Worm (Caenorhabditis elegans) whole organism, L1 larva: ENCODE measurements around the gene B0280.2.
A peak's percentile ranks its signal among the peaks of the same experiment; 100 is the strongest.

Experiments
- C04F5.9 ChIP-seq: sonication (generic microtip); optimal IDR thresholded peaks from 2 replicates; lab custom pipeline; 2016; ENCODE audit warnings: missing genetic modification characterization, missing compliant biosample characterization
- C34B4.2 ChIP-seq: sonication (generic microtip); optimal IDR thresholded peaks from 2 replicates; lab custom pipeline; 2017; ENCODE audit warnings: mild to moderate bottlenecking, missing genetic modification characterization, missing compliant biosample characterization
- F16B12.6 ChIP-seq: fragments of 150-350 bp; optimal IDR thresholded peaks from 2 replicates; lab custom pipeline; 2014; ENCODE audit warnings: missing biosample characterization, missing genetic modification characterization
- Y116A8C.19 ChIP-seq: sonication (generic microtip); optimal IDR thresholded peaks from 2 replicates; lab custom pipeline; 2016; ENCODE audit warnings: missing compliant biosample characterization, missing genetic modification characterization, borderline replicate concordance
- aha-1 ChIP-seq: fragments of 150-350 bp; optimal IDR thresholded peaks from 2 replicates; lab custom pipeline; 2014; ENCODE audit warnings: missing biosample characterization, missing genetic modification characterization
- aly-2 ChIP-seq: fragments of 150-350 bp; optimal IDR thresholded peaks from 2 replicates; lab custom pipeline; 2014; ENCODE audit warnings: missing biosample characterization, missing genetic modification characterization
- ama-1 ChIP-seq: fragments of 150-350 bp; optimal IDR thresholded peaks from 2 replicates; lab custom pipeline; 2014
- blmp-1 ChIP-seq: fragments of 150-350 bp; optimal IDR thresholded peaks from 2 replicates; lab custom pipeline; 2014; ENCODE audit warnings: missing biosample characterization, missing genetic modification characterization
- ceh-63 ChIP-seq: fragments of 200-800 bp; sonication (Bioruptor generic); optimal IDR thresholded peaks from 2 replicates; lab custom pipeline; 2018; ENCODE audit warnings: mild to moderate bottlenecking, missing genetic modification characterization, missing compliant biosample characterization
- ceh-8 ChIP-seq: fragments of 200-800 bp; sonication (Bioruptor generic); optimal IDR thresholded peaks from 2 replicates; lab custom pipeline; 2018; ENCODE audit warnings: mild to moderate bottlenecking, missing genetic modification characterization, moderate library complexity, missing compliant biosample characterization
- ceh-82 ChIP-seq, 3 experiments: fragments of 150-350 bp in 1 of 3; sonication (generic microtip) in 2 of 3; optimal IDR thresholded peaks; 2 replicates each; lab custom pipeline; 2014 to 2017; ENCODE audit warnings: missing biosample characterization in 3 of 3, missing genetic modification characterization in 3 of 3
- ceh-88 ChIP-seq: fragments of 200-800 bp; sonication (Bioruptor generic); IDR thresholded peaks from 2 replicates; pipeline ENCODE4 v1.3.6; 2022; ENCODE audit warnings: missing genetic modification characterization, missing compliant biosample characterization
- ces-1 ChIP-seq: fragments of 150-350 bp; optimal IDR thresholded peaks from 2 replicates; lab custom pipeline; 2014; ENCODE audit warnings: missing biosample characterization, missing genetic modification reagents, missing genetic modification characterization
- dsc-1 ChIP-seq: sonication (generic microtip); optimal IDR thresholded peaks from 2 replicates; lab custom pipeline; 2016; ENCODE audit warnings: mild to moderate bottlenecking, missing genetic modification characterization, missing compliant biosample characterization
- efl-1 ChIP-seq, 4 experiments: fragments of 150-350 bp; optimal IDR thresholded peaks in 3 of 4; peaks in 1 of 4; 1 replicate in 1 of 4; 2 replicates in 3 of 4; lab custom pipeline; 2014; ENCODE audit warnings: missing biosample characterization in 2 of 4, missing genetic modification characterization in 2 of 4, missing genetic modification reagents in 2 of 4
- egl-13 ChIP-seq: sonication (generic microtip); optimal IDR thresholded peaks from 2 replicates; lab custom pipeline; 2016; ENCODE audit warnings: missing genotype, missing genetic modification reagents, missing genetic modification characterization, missing compliant biosample characterization
- egl-27 ChIP-seq, 2 experiments: fragments of 150-350 bp in 1 of 2; sonication (generic microtip); optimal IDR thresholded peaks; 3 replicates each; lab custom pipeline; 2017 to 2018; ENCODE audit warnings: missing biosample characterization in 2 of 2, missing genetic modification characterization in 2 of 2, missing genetic modification reagents in 2 of 2
- elt-3 ChIP-seq, 6 experiments: fragments of 150-350 bp in 1 of 6; sonication (generic microtip); optimal IDR thresholded peaks; 2 replicates each; lab custom pipeline; 2017 to 2018; ENCODE audit warnings: missing biosample characterization in 6 of 6, missing genetic modification characterization in 6 of 6, inconsistent platforms in 1 of 6
- fkh-10 ChIP-seq: sonication (generic microtip); optimal IDR thresholded peaks from 2 replicates; lab custom pipeline; 2017; ENCODE audit warnings: missing biosample characterization, missing genetic modification reagents, missing genetic modification characterization
- fkh-4 ChIP-seq: sonication (generic microtip); optimal IDR thresholded peaks from 2 replicates; lab custom pipeline; 2016; ENCODE audit warnings: missing compliant biosample characterization, missing genetic modification characterization, borderline replicate concordance
- grh-1 ChIP-seq: fragments of 200-800 bp; sonication (Bioruptor generic); IDR thresholded peaks from 2 replicates; pipeline ENCODE4 v1.3.6; 2022; ENCODE audit warnings: missing genetic modification reagents, missing genetic modification characterization, missing compliant biosample characterization
- hlh-4 ChIP-seq: sonication (generic microtip); optimal IDR thresholded peaks from 2 replicates; lab custom pipeline; 2016; ENCODE audit warnings: mild to moderate bottlenecking, missing genetic modification characterization, missing compliant biosample characterization
- hpl-2 ChIP-seq: fragments of 150-350 bp; optimal IDR thresholded peaks from 2 replicates; lab custom pipeline; 2014; ENCODE audit warnings: missing biosample characterization, missing genetic modification reagents, missing genetic modification characterization
- isw-1 ChIP-seq: fragments of 200-800 bp; sonication (Bioruptor generic); IDR thresholded peaks from 2 replicates; pipeline ENCODE4 v1.3.6; 2022; ENCODE audit warnings: missing genetic modification characterization, missing compliant biosample characterization
- jun-1 ChIP-seq: fragments of 150-350 bp; optimal IDR thresholded peaks from 2 replicates; lab custom pipeline; 2014; ENCODE audit warnings: missing biosample characterization, missing genetic modification reagents, missing genetic modification characterization
- lin-13 ChIP-seq: fragments of 150-350 bp; optimal IDR thresholded peaks from 2 replicates; lab custom pipeline; 2014; ENCODE audit warnings: missing biosample characterization, missing genetic modification reagents, missing genetic modification characterization
- lin-15B ChIP-seq: fragments of 150-350 bp; sonication (generic microtip); optimal IDR thresholded peaks from 3 replicates; lab custom pipeline; 2014; ENCODE audit warnings: missing biosample characterization, missing genetic modification characterization
- lin-35 ChIP-seq, 2 experiments: fragments of 150-350 bp; optimal IDR thresholded peaks; 2 replicates each; lab custom pipeline; 2014; ENCODE audit warnings: missing biosample characterization in 2 of 2, missing genetic modification characterization in 2 of 2, missing genetic modification reagents in 2 of 2
- lsy-2 ChIP-seq, 2 experiments: fragments of 150-350 bp; optimal IDR thresholded peaks; 2 replicates each; lab custom pipeline; 2014; ENCODE audit warnings: missing biosample characterization in 2 of 2, missing genetic modification characterization in 2 of 2
- mef-2 ChIP-seq: fragments of 150-350 bp; optimal IDR thresholded peaks from 2 replicates; lab custom pipeline; 2014; ENCODE audit warnings: missing biosample characterization, missing genetic modification characterization
- nhr-12 ChIP-seq: sonication (generic microtip); optimal IDR thresholded peaks from 2 replicates; lab custom pipeline; 2017; ENCODE audit warnings: missing biosample characterization, missing genetic modification characterization
- nhr-19 ChIP-seq: fragments of 200-800 bp; sonication (Bioruptor generic); conservative IDR thresholded peaks from 2 replicates; pipeline ENCODE4 v1.3.6; 2022; ENCODE audit warnings: missing genetic modification characterization, missing compliant biosample characterization
- nhr-20 ChIP-seq: sonication (generic microtip); optimal IDR thresholded peaks from 2 replicates; lab custom pipeline; 2016; ENCODE audit warnings: mild to moderate bottlenecking, missing genetic modification characterization, missing compliant biosample characterization
- nhr-28 ChIP-seq: fragments of 150-350 bp; optimal IDR thresholded peaks from 2 replicates; lab custom pipeline; 2014; ENCODE audit warnings: missing biosample characterization, missing genetic modification characterization
- nhr-71 ChIP-seq: sonication (generic microtip); optimal IDR thresholded peaks from 2 replicates; lab custom pipeline; 2016; ENCODE audit warnings: mild to moderate bottlenecking, missing genetic modification characterization, moderate library complexity, missing compliant biosample characterization
- nhr-77 ChIP-seq: fragments of 150-350 bp; optimal IDR thresholded peaks from 2 replicates; lab custom pipeline; 2014; ENCODE audit warnings: missing biosample characterization, missing genetic modification characterization
- nhr-84 ChIP-seq: sonication (generic microtip); optimal IDR thresholded peaks from 2 replicates; lab custom pipeline; 2017; ENCODE audit warnings: missing biosample characterization, missing genetic modification characterization
- pag-3 ChIP-seq: sonication (generic microtip); optimal IDR thresholded peaks from 2 replicates; lab custom pipeline; 2017; ENCODE audit warnings: missing genetic modification characterization, mild to moderate bottlenecking, missing compliant biosample characterization, antibody characterized with exemption, borderline replicate concordance; ENCODE audit not compliant: insufficient read depth
- pqm-1 ChIP-seq: sonication (generic microtip); optimal IDR thresholded peaks from 3 replicates; lab custom pipeline; 2017; ENCODE audit warnings: missing biosample characterization, missing genetic modification characterization
- rnt-1 ChIP-seq: sonication (generic microtip); optimal IDR thresholded peaks from 2 replicates; lab custom pipeline; 2016; ENCODE audit warnings: mild to moderate bottlenecking, missing genetic modification characterization, moderate library complexity, missing compliant biosample characterization
- skn-1 ChIP-seq: fragments of 150-350 bp; optimal IDR thresholded peaks from 2 replicates; lab custom pipeline; 2014; ENCODE audit warnings: missing biosample characterization, missing genetic modification characterization
- snu-23 ChIP-seq: sonication (generic microtip); optimal IDR thresholded peaks from 2 replicates; lab custom pipeline; 2016; ENCODE audit warnings: missing genetic modification characterization, missing compliant biosample characterization
- sox-4 ChIP-seq: sonication (generic microtip); optimal IDR thresholded peaks from 2 replicates; lab custom pipeline; 2016; ENCODE audit warnings: missing genetic modification characterization, missing compliant biosample characterization
- sup-37 ChIP-seq: fragments of 200-800 bp; sonication (Bioruptor generic); optimal IDR thresholded peaks from 2 replicates; lab custom pipeline; 2018; ENCODE audit warnings: mild to moderate bottlenecking, missing genetic modification characterization, missing compliant biosample characterization
- tbx-2 ChIP-seq: sonication (generic microtip); optimal IDR thresholded peaks from 2 replicates; lab custom pipeline; 2016; ENCODE audit warnings: missing genetic modification characterization, missing compliant biosample characterization
- unc-130 ChIP-seq: fragments of 150-350 bp; optimal IDR thresholded peaks from 2 replicates; lab custom pipeline; 2017; ENCODE audit warnings: missing biosample characterization, missing genetic modification characterization, inconsistent platforms
- unc-30 ChIP-seq: sonication (generic microtip); optimal IDR thresholded peaks from 2 replicates; lab custom pipeline; 2017; ENCODE audit warnings: missing biosample characterization, missing genetic modification characterization
- unc-86 ChIP-seq: sonication (generic microtip); optimal IDR thresholded peaks from 2 replicates; lab custom pipeline; 2016; ENCODE audit warnings: missing genetic modification characterization, missing compliant biosample characterization
- unc-98 ChIP-seq: fragments of 200-800 bp; sonication (Bioruptor generic); IDR thresholded peaks from 2 replicates; pipeline ENCODE4 v1.3.6; 2022; ENCODE audit warnings: missing genetic modification characterization, missing compliant biosample characterization
- xbp-1 ChIP-seq: sonication (generic microtip); optimal IDR thresholded peaks from 2 replicates; lab custom pipeline; 2016; ENCODE audit warnings: missing genetic modification characterization, missing compliant biosample characterization
- zip-4 ChIP-seq: fragments of 200-800 bp; sonication (Bioruptor generic); optimal IDR thresholded peaks from 2 replicates; lab custom pipeline; 2018; ENCODE audit warnings: mild to moderate bottlenecking, missing genetic modification characterization, moderate library complexity, missing compliant biosample characterization
- ztf-4 ChIP-seq: fragments of 150-350 bp; optimal IDR thresholded peaks from 2 replicates; lab custom pipeline; 2014; ENCODE audit warnings: missing biosample characterization, missing genetic modification characterization

Gene B0280.2

DNA sequence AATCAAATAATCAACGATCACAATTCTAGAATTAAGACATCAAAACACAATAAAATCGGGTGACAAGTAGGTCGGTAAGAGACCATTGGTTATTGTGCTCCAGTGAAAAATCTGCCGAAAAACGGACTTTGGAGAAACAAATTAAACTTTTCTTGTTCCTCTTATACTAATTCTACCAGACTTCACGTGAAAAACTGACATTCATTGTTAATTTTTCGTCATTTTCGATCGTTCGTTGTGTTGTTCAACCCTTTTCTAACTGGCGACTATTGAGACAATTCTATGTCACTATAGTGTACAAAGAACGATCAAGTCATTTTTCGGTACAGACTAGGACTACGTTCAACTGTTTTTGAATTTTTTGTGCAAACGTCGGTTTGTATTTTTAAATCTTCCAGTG is 4.0 kb upstream of the B0280.2 start (continued):
- TF ChIP-seq nhr-20 (tag; lab: Kevin White, UChicago) (peak; percentile 71), ces-1 (GFP tag; lab: Kevin White, UChicago) (no peak), jun-1 (no peak), hpl-2 (GFP tag; lab: Kevin White, UChicago) (no peak), pag-3 (no peak), mef-2 (tag; lab: Kevin White, UChicago) (no peak), nhr-71 (tag; lab: Kevin White, UChicago) (peak; percentile 66), nhr-77 (tag; lab: Kevin White, UChicago) (peak; percentile 18), isw-1 (GFP tag; lab: Robert Waterston, UW) (no peak), aha-1 (no peak), elt-3 (tag; optimal IDR thresholded peaks at IDR 0.05; lab: Kevin White, UChicago) (peak in 2 of 6 experiments; percentile 29 to 52), unc-30 (no peak), unc-86 (no peak), fkh-4 (tag; lab: Kevin White, UChicago) (no peak), zip-4 (GFP tag; lab: Kevin White, UChicago) (no peak), C04F5.9 (tag; lab: Kevin White, UChicago) (no peak), tbx-2 (tag; lab: Kevin White, UChicago) (peak; percentile 19), blmp-1 (tag; lab: Kevin White, UChicago) (peak; percentile 41), nhr-84 (tag; lab: Kevin White, UChicago) (no peak), lin-13 (no peak), nhr-19 (GFP tag; lab: Robert Waterston, UW) (peak; percentile 98), lsy-2 (tag; optimal IDR thresholded peaks at IDR 0.05; lab: Kevin White, UChicago) (peak; percentile 5 to 36), skn-1 (tag; lab: Kevin White, UChicago) (no peak), xbp-1 (tag; lab: Kevin White, UChicago) (peak; percentile 30), F16B12.6 (tag; lab: Kevin White, UChicago) (no peak), hlh-4 (no peak), ceh-8 (GFP tag; lab: Kevin White, UChicago) (no peak), unc-130 (tag; lab: Kevin White, UChicago) (no peak)
- TF ChIP-seq, all 84 proteins: peak for 20

DNA sequence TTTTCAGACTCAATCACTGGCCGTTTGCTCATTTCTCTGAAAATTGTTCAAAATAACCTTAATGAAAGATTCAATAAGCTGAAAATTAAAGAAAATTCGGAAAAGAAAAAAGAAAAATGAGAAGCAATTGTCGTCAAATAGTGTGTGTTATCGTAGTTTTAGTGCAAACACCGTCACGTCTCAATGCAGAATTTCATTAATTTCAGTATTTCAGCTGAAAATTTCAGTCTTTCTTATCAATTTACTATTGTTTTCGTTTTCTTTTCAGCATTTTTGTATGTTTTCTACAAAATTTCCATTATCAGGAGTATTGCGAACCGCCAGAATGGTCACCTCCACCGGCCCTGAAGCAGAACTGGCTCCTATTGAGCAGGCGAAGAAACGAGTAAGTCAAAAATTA is 1.6 kb upstream of the B0280.2 start, which contains the start of the genes B0280.9 and rpia-1:
B0280.9 (minus strand) TSS at position 36 of the 400 bp plus-strand sequence.
rpia-1 (plus strand) TSS at position 269 of the 400 bp plus-strand sequence.
- peak; percentile 36 to 62 for TF ChIP-seq efl-1 (optimal IDR thresholded peaks at IDR 0.05; lab: Kevin White, UChicago)
- peak; percentile 52 to 89 for TF ChIP-seq efl-1 (GFP tag; optimal IDR thresholded peaks at IDR 0.05 in 1 of 2; lab: Kevin White, UChicago)
- no peak for TF ChIP-seq pqm-1 (tag; lab: Kevin White, UChicago)
- TF ChIP-seq ama-1, result no peak
- peak; percentile 43 for TF ChIP-seq snu-23
- TF ChIP-seq ceh-82 (tag; optimal IDR thresholded peaks at IDR 0.05; lab: Kevin White, UChicago), result peak in 1 of 3 experiments; percentile 27
- no peak for TF ChIP-seq egl-27 (tag; optimal IDR thresholded peaks at IDR 0.05; lab: Kevin White, UChicago)
- TF ChIP-seq ztf-4 (tag; lab: Kevin White, UChicago), result no peak
- no peak for TF ChIP-seq hpl-2 (GFP tag; lab: Kevin White, UChicago)
- no peak for TF ChIP-seq ces-1 (GFP tag; lab: Kevin White, UChicago)
- TF ChIP-seq Y116A8C.19, result no peak
- no peak for TF ChIP-seq lin-15B (tag; lab: Kevin White, UChicago)
- TF ChIP-seq grh-1, result no peak
- TF ChIP-seq unc-98 (GFP tag; lab: Robert Waterston, UW), result no peak
- peak; percentile 22 for TF ChIP-seq nhr-71 (tag; lab: Kevin White, UChicago)
- no peak for TF ChIP-seq aly-2
- TF ChIP-seq nhr-28 (tag; lab: Kevin White, UChicago), result no peak
- TF ChIP-seq sox-4 (tag; lab: Kevin White, UChicago), result no peak
- no peak for TF ChIP-seq ceh-63 (GFP tag; lab: Kevin White, UChicago)
- no peak for TF ChIP-seq ceh-88 (GFP tag; lab: Robert Waterston, UW)
- TF ChIP-seq dsc-1 (tag; lab: Kevin White, UChicago), result no peak
- TF ChIP-seq fkh-10, result no peak
- peak; percentile 10 for TF ChIP-seq rnt-1 (tag; lab: Kevin White, UChicago)
- no peak for TF ChIP-seq ceh-8 (GFP tag; lab: Kevin White, UChicago)
- no peak for TF ChIP-seq nhr-12
- no peak for TF ChIP-seq unc-130 (tag; lab: Kevin White, UChicago)
- no peak for TF ChIP-seq C34B4.2 (tag; lab: Kevin White, UChicago)
- no peak for TF ChIP-seq unc-86
- TF ChIP-seq unc-30, result no peak
- TF ChIP-seq egl-13 (tag; lab: Kevin White, UChicago), result no peak
- no peak for TF ChIP-seq isw-1 (GFP tag; lab: Robert Waterston, UW)
- TF ChIP-seq sup-37 (GFP tag; lab: Kevin White, UChicago), result no peak
- TF ChIP-seq lin-35 (GFP tag; optimal IDR thresholded peaks at IDR 0.05; lab: Kevin White, UChicago), result peak; percentile 37 to 71
